Worm (Caenorhabditis elegans): Measurements from ENCODE around the gene W06D12.6.

DNA sequence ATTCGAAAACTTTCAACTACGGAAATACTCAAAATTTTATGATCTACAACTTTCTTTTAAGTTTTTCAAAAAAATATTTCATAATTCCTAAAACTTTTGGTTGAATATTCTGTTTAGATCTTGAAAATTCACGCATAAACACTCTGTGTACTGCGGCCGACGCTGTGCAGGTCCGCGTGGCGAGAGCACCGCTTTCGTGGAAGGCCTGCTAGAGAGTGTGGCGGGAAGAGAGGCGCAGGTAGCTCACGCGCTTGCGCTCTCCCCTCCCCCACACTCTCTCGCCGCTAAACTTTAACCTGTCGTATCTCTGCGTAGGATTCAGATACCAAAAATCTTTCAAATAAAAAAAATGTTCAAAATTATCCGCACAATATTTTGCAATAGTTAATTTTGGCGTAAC is 22.6 kb upstream of the W06D12.6 start:
- TF ChIP-seq pag-3 (tag; optimal IDR thresholded peaks at IDR 0.05; ENCODE audit: borderline replicate concordance) (no peak), pros-1 (tag; optimal IDR thresholded peaks at IDR 0.05) (no peak), ceh-48 (tag; optimal IDR thresholded peaks at IDR 0.05) (no peak), hlh-15 (tag; optimal IDR thresholded peaks at IDR 0.05) (no peak), elt-2 (tag; optimal IDR thresholded peaks at IDR 0.05) (no peak), pha-4 (tag; optimal IDR thresholded peaks at IDR 0.05) (no peak), ceh-24 (tag; optimal IDR thresholded peaks at IDR 0.05) (no peak), sox-4 (tag; optimal IDR thresholded peaks at IDR 0.05) (no peak), K02D7.2 (tag; optimal IDR thresholded peaks at IDR 0.05) (no peak), dve-1 (tag; optimal IDR thresholded peaks at IDR 0.05) (no peak)

Measured in whole organism, late embryonic.